Worm (Caenorhabditis elegans) whole organism, L1 larva: ENCODE results near the gene T06A10.107.

Experiments used
- aly-2 ChIP-seq: fragments of 150-350 bp; optimal IDR thresholded peaks from 2 replicates; lab custom pipeline; 2014; ENCODE audit warnings: missing biosample characterization, missing genetic modification characterization
- blmp-1 ChIP-seq: fragments of 150-350 bp; optimal IDR thresholded peaks from 2 replicates; lab custom pipeline; 2014; ENCODE audit warnings: missing biosample characterization, missing genetic modification characterization
- lin-15B ChIP-seq: fragments of 150-350 bp; sonication (generic microtip); optimal IDR thresholded peaks from 3 replicates; lab custom pipeline; 2014; ENCODE audit warnings: missing biosample characterization, missing genetic modification characterization
- mef-2 ChIP-seq: fragments of 150-350 bp; optimal IDR thresholded peaks from 2 replicates; lab custom pipeline; 2014; ENCODE audit warnings: missing biosample characterization, missing genetic modification characterization
- nhr-11 ChIP-seq: fragments of 150-350 bp; optimal IDR thresholded peaks from 2 replicates; lab custom pipeline; 2014; ENCODE audit warnings: missing biosample characterization, missing genetic modification characterization
- nhr-12 ChIP-seq: sonication (generic microtip); optimal IDR thresholded peaks from 2 replicates; lab custom pipeline; 2017; ENCODE audit warnings: missing biosample characterization, missing genetic modification characterization
- nhr-20 ChIP-seq: sonication (generic microtip); optimal IDR thresholded peaks from 2 replicates; lab custom pipeline; 2016; ENCODE audit warnings: mild to moderate bottlenecking, missing genetic modification characterization, missing compliant biosample characterization
- nhr-77 ChIP-seq: fragments of 150-350 bp; optimal IDR thresholded peaks from 2 replicates; lab custom pipeline; 2014; ENCODE audit warnings: missing biosample characterization, missing genetic modification characterization
- nhr-90 ChIP-seq: sonication (generic microtip); optimal IDR thresholded peaks from 2 replicates; lab custom pipeline; 2016; ENCODE audit warnings: mild to moderate bottlenecking, missing genetic modification characterization, missing compliant biosample characterization; ENCODE audit not compliant: poor library complexity
- pqm-1 ChIP-seq: sonication (generic microtip); optimal IDR thresholded peaks from 3 replicates; lab custom pipeline; 2017; ENCODE audit warnings: missing biosample characterization, missing genetic modification characterization
- rnt-1 ChIP-seq: sonication (generic microtip); optimal IDR thresholded peaks from 2 replicates; lab custom pipeline; 2016; ENCODE audit warnings: mild to moderate bottlenecking, missing genetic modification characterization, moderate library complexity, missing compliant biosample characterization
- unc-30 ChIP-seq: sonication (generic microtip); optimal IDR thresholded peaks from 2 replicates; lab custom pipeline; 2017; ENCODE audit warnings: missing biosample characterization, missing genetic modification characterization
- ztf-11 ChIP-seq, 2 experiments: sonication (generic microtip); optimal IDR thresholded peaks; 2 replicates each; lab custom pipeline; 2016 to 2017; ENCODE audit warnings: missing genetic modification characterization in 2 of 2, missing biosample characterization in 1 of 2, missing compliant biosample characterization in 1 of 2
- ztf-4 ChIP-seq: fragments of 150-350 bp; optimal IDR thresholded peaks from 2 replicates; lab custom pipeline; 2014; ENCODE audit warnings: missing biosample characterization, missing genetic modification characterization

ce11 chrIV:16898205-16898604, 30.9 kb downstream of the T06A10.107 start:
- TF ChIP-seq nhr-11 (tag; lab: Kevin White, UChicago) (no peak), ztf-4 (tag; lab: Kevin White, UChicago) (no peak), nhr-90 (no peak), aly-2 (tag; lab: Kevin White, UChicago) (no peak), mef-2 (tag; lab: Kevin White, UChicago) (no peak), pqm-1 (no peak), blmp-1 (tag; lab: Kevin White, UChicago) (no peak), nhr-12 (tag; lab: Kevin White, UChicago) (no peak), lin-15B (tag; lab: Kevin White, UChicago) (no peak), unc-30 (tag; lab: Kevin White, UChicago) (no peak), ztf-11 (tag; optimal IDR thresholded peaks at IDR 0.05; lab: Kevin White, UChicago) (no peak), nhr-77 (tag; lab: Kevin White, UChicago) (no peak), nhr-20 (tag; lab: Kevin White, UChicago) (no peak), rnt-1 (tag; lab: Kevin White, UChicago) (no peak)
